Fruit fly (Drosophila melanogaster): Measurements from ENCODE around the gene Pgant7.

- TF ChIP-seq usp (GFP tag; optimal IDR thresholded peaks at IDR 0.05) (no peak), pan (optimal IDR thresholded peaks at IDR 0.05) (no peak), psq (optimal IDR thresholded peaks at IDR 0.05) (no peak), EcR (GFP tag; optimal IDR thresholded peaks at IDR 0.05) (no peak), Dll (optimal IDR thresholded peaks at IDR 0.05) (no peak)
These were observed 5.5 kb downstream of the Pgant7 start, which contains the start of gene CG15043 for dm6 chrX:18494165-18494740.
